Fruit fly (Drosophila melanogaster): Measurements from ENCODE around the gene Arc42.

Gene Arc42

DNA sequence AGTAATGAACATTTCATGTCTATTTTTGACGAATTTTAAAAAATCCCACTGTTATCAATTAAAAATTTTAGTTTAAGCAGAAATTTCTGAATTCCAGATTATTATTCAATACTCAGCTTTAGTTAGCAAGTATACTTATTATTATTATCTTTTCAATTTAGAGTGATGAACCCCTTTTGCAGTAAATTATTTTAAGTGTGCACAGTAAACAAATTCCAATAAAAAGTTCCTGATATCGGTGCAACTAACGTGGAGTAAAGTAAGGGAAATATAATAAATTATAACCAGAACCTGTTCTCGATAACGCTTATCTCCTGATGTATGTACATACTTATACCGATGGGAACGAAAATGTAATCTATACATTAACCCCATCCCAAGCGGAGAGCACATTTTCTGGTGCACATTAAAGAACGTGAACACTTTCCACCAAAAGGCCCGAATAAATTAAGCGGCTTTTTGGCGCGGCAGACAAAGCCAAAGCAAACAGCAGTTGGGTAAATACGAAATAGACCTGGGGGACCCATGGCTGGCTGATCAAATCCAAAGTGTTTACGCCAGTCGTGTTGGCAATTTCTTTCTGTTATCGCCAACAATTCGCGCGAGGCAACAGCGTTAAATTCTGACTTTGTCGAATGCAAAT lies 19.4 kb upstream of the Arc42 start:
- TF ChIP-seq Myc (optimal IDR thresholded peaks at IDR 0.05): no peak
- no peak for TF ChIP-seq ttk (optimal IDR thresholded peaks at IDR 0.05)
- TF ChIP-seq insv (optimal IDR thresholded peaks at IDR 0.05): no peak
- no peak for TF ChIP-seq h (optimal IDR thresholded peaks at IDR 0.05)
- TF ChIP-seq psq (optimal IDR thresholded peaks at IDR 0.05): no peak
- no peak for TF ChIP-seq Sin3A (optimal IDR thresholded peaks at IDR 0.05)

DNA sequence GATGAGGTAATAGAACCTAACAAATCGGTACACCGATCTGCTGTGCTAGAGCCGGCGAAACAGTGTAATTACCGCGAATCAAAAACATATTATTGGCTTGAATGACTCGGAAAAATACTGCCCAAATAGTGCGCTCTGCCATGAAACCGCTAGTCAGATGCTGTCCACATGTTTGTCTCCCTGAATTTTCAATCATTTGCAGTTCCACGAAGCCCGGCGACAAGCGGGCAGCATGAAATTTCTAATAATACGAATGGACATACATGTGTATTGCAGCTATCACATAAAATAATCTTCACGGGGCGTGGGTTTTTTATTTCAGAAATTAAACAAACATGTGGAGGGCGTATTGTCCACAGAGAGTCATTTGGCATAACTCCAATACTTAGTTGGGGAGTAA lies 18.6 kb upstream of the Arc42 start:
- TF ChIP-seq h (optimal IDR thresholded peaks at IDR 0.05): no peak

DNA sequence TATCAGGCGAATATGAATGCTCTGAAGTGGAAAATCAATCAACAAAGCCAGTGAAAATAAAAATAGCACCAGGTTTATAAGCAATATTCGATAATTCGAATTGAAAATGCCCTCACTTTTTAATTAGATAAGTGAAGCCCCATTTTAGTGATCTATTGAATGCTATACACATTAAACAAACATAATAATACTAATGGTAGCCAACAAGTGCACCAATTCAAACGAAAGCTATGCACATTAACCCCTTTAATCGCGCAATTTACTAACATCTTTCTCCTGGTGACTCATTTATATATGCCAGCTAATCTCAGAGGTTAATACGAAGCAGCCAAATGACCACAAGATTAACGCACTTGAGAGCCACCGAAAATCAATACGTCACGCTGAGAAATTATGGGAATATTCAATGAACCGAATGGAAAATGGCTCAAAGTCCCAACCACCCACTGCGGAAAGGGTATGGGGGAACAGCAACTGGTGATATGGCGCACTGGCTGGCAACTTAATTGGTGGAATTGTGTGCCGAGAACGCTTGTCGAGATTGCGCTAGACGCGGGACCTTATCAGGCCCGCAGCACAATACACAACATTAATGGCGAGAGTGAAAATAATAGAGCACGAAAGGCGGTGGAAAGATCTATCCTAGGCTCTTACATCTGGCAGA lies 18.0 kb upstream of the Arc42 start:
- no peak for TF ChIP-seq insv (optimal IDR thresholded peaks at IDR 0.05)
- TF ChIP-seq psq (optimal IDR thresholded peaks at IDR 0.05): no peak
- TF ChIP-seq h (optimal IDR thresholded peaks at IDR 0.05): no peak

DNA sequence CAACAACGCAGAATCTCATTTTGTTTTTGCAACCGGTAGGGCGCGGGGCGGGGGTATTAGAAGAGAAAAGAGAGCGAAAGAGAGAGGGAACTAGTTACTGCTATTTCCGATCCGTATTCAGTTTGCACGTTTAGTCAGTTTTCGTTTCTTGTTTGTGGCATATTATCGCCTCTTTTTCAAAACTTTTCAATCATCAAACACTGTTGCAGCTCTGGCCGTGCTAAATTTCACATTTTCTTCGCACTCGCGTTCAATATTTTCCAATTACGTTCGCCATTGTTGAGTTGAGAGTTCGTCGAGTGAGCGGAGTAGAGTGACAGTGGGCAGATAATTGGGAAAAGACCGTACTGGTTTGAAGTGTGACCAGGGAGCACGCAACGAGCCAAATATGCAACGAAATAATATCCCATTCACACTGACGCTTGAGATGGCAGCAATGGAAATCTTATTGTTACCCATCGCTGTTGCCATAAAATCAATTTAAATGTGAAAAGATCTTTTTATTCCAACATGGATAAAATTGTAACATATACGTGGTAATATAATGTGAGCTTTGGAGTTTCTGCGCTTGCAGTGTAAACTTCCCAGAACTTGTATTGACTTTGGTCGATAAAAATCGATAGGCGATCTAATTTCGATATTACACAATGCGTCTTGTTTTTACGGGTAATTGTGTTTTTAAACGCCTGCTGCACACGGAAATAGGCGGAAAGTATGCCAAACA lies 16.4 kb upstream of the Arc42 start, which contains the start of the genes Ire1 and Mrm2:
Gene Ire1, minus strand, starts transcription at position 296 of the 724 bp plus-strand sequence.
Gene Mrm2, plus strand, starts transcription at position 615 of the 724 bp plus-strand sequence.
- TF ChIP-seq Sin3A (optimal IDR thresholded peaks at IDR 0.05) (no peak), psq (optimal IDR thresholded peaks at IDR 0.05) (no peak), insv (optimal IDR thresholded peaks at IDR 0.05) (no peak), ttk (optimal IDR thresholded peaks at IDR 0.05) (no peak), h (optimal IDR thresholded peaks at IDR 0.05) (no peak), Myc (optimal IDR thresholded peaks at IDR 0.05) (no peak)

DNA sequence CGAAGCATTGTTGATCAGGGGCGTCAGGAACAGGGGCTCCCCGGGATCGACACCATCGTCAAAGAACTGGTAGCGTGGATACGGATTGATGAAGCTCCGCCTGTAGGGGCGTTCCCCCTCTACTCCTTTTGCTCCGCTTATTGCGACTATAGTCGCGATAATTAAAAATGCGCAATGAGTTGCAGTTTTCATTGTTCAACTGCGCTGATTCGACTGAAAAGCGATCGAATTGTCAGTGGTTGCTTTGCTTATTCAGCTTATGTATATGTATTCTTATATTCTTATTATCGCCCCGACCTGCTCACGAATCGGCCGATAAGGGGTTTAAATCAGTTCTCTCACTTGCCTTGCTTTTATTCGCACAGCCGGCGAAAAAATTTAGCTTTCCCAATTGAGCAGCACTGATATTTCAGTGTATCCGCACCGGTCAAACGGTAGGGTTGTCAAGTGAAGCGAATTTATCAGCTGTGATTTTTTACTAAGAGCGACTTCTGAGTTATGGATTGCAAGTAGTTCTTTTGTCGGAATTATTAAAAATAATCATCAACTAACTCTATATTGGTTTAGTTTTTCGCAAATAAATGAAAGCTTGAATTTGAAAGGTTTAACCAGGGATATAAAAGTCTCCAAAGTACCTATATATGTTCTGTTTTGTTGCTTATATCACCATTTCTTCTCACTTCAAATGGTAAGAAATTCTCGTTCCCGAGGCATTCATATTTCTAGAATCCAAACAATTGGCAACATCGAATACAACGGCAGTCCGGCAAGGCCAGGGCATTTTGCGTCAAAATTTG lies 13.4 kb upstream of the Arc42 start, which contains the start of the genes CG4572 and CG4686:
Gene CG4572, minus strand, starts transcription at position 415 of the 797 bp plus-strand sequence.
Gene CG4686, plus strand, starts transcription at position 518 of the 797 bp plus-strand sequence.
- TF ChIP-seq Myc (optimal IDR thresholded peaks at IDR 0.05) (no peak), ttk (optimal IDR thresholded peaks at IDR 0.05) (no peak), h (optimal IDR thresholded peaks at IDR 0.05) (no peak), insv (optimal IDR thresholded peaks at IDR 0.05) (no peak), Sin3A (optimal IDR thresholded peaks at IDR 0.05) (no peak), psq (optimal IDR thresholded peaks at IDR 0.05) (no peak)

DNA sequence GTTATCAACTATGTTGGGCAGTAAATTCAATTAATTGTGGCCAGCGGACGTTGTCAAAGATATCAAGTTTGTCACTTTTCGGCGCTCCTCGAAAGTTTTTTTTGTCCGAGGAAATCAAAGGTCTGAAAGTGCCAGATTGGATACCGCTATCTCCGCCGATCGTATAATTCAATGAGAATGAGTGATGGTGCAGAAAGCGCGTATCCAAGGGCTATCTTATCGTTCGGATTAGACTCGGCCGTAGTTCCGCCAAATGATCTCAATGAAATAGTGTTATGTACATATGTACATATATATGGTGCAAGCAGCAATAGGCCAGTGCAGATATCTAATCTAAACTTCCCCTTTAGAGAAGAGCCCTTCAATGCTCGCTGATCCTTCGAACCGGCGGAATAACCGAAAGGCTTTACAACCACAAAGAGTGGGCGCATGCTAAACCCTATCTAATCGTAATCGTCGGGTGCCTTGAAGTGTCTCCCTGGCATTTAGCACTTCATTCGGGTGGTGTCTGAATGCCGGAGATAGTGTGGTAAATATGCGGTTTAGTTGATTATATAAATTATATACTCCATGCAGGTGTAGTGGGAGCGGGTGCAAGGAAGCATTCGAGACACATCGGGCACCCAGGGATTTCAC lies 4.3 kb upstream of the Arc42 start:
- no peak for TF ChIP-seq Sin3A (optimal IDR thresholded peaks at IDR 0.05)
- no peak for TF ChIP-seq Myc (optimal IDR thresholded peaks at IDR 0.05)
- TF ChIP-seq ttk (optimal IDR thresholded peaks at IDR 0.05): no peak
- no peak for TF ChIP-seq insv (optimal IDR thresholded peaks at IDR 0.05)
- TF ChIP-seq h (optimal IDR thresholded peaks at IDR 0.05): no peak
- TF ChIP-seq psq (optimal IDR thresholded peaks at IDR 0.05): no peak

DNA sequence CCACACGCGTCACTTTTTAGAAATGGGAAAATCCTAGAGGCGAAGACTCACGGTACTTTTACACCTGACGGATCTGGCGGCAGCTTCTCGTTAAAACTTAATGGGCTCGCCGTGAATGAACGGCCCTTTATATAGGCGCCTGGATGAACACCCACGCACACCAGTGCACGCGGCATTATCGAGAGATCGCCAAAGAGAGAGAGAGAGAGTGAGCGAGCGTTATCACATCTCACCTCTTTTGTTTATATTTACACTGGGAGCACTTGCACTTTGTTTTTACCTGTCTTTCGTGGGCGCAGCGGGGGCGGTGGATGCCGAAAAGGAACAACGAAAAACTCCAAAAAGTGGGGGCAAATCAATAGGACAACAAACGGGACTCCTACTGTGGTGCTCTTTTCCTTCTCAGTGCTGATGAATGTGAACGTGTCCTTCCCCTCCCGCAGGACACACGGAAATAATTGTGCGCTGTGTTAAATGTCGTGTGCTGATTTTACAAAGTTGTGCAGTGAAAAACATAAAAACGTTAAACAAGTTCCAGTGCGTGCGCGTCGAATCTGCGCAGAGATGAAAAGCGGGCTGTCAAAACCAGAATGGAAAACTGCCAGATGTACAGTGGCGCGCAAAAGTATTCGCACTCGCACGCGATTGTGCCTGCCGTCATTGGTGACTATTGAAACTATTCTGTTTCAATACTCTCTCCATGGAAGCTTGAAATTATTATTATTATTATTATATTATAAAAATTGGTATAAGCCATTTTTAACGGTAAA lies 2.2 kb upstream of the Arc42 start, which contains the start of gene Mrp5:
Gene Mrp5, minus strand, starts transcription at position 561 of the 770 bp plus-strand sequence.
- no peak for TF ChIP-seq Myc (optimal IDR thresholded peaks at IDR 0.05)
- no peak for TF ChIP-seq Sin3A (optimal IDR thresholded peaks at IDR 0.05)

DNA sequence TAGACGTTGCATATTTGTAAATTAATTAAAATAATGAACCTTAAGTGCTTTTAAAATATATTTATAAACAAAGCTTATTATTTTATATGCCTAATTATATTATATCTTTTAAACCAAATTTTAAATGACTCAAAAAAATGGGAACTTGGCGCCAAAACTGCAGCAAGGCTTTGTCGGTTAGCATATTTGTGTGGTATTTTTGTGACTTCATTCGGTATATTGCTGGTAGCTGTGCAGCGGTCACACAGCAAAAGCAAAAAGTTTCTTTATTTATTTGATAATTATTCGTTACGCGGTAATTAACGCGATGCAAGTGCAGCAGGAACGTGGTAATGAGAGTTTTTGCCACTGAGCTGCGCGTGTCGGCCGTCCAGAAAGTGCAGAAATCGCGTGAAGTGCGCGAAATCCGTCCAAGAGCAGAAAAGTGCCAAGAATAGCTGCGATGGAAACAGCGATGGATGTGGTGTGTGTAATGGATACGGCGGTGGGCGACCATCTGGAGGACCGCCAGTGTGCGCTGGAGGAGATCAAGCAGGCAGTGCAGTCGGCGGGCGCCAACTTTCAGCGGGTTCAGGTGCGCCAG lies 2.0 kb downstream of the Arc42 start, which contains the start of gene Ask1:
Gene Ask1, plus strand, starts transcription at position 250 of the 583 bp plus-strand sequence.
- TF ChIP-seq Myc (optimal IDR thresholded peaks at IDR 0.05) (no peak), ttk (optimal IDR thresholded peaks at IDR 0.05) (no peak), Sin3A (optimal IDR thresholded peaks at IDR 0.05) (no peak), psq (optimal IDR thresholded peaks at IDR 0.05) (no peak), insv (optimal IDR thresholded peaks at IDR 0.05) (no peak), h (optimal IDR thresholded peaks at IDR 0.05) (no peak)

DNA sequence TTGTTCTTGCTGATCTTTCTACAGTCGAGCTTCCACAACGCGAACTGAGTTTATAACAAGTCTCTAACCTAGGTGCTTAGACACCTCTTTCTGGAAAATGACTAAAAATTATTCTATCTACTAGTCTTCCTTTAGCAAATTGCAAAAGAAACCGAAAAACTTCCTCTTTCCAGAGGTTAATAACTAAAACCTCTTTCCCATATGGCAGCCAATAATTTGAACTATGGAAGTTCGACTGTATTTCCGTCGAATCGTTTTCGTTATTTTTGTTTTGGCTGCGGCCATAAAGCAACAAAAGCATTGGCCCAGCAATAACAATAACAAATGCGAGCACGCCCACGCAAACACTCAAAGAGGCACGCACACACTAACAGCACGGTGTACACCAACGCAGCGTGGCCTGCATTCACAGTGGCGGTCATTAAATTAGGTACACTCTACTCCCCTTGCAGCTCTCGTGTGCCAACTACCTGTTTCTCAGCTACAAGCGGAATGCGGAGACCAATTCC lies 2.9 kb downstream of the Arc42 start:
- TF ChIP-seq insv (optimal IDR thresholded peaks at IDR 0.05) (no peak), ttk (optimal IDR thresholded peaks at IDR 0.05) (no peak), h (optimal IDR thresholded peaks at IDR 0.05) (no peak), Sin3A (optimal IDR thresholded peaks at IDR 0.05) (no peak), psq (optimal IDR thresholded peaks at IDR 0.05) (no peak), Myc (optimal IDR thresholded peaks at IDR 0.05) (no peak)

DNA sequence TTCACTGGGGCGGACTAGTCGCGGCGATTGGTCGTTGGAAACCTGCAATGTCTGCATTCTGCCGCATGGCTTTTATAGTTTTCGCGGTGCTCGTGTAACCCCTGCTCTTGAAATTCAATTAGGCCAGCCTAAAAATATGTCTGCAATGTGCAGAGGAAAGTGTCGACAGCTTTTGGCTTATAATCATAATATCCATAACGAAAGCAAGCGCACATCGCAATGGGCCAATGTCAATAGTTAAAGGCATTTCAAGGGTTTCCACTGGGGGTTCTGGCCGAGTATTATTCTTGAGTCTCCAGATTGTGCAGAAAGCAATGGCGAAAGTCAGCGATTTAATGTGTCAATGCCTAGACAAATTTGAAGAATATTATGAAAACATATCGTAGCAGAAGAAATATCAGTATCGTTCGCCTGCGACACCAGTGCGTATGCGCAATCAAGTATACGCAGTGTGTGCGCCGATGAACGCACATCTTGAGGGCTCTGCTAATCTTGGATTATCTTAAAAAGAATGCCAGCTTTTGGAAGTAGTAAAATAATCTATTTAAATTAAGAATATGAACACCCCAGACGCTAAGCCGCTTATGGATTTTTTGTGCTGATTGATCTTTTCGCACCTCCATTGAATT lies 10.7 kb downstream of the Arc42 start, which contains the start of gene ninaE:
Gene ninaE, minus strand, starts transcription at position 51 of the 629 bp plus-strand sequence.
- TF ChIP-seq insv (optimal IDR thresholded peaks at IDR 0.05) (no peak), h (optimal IDR thresholded peaks at IDR 0.05) (no peak), Sin3A (optimal IDR thresholded peaks at IDR 0.05) (no peak), ttk (optimal IDR thresholded peaks at IDR 0.05) (no peak), psq (optimal IDR thresholded peaks at IDR 0.05) (no peak), Myc (optimal IDR thresholded peaks at IDR 0.05) (no peak)

Measured in Kc167 (cell line).